Worm (Caenorhabditis elegans) whole organism, early embryonic: Measurements from ENCODE around the gene R74.7.

Experiments
- B0310.2 ChIP-seq: sonication (generic microtip); optimal IDR thresholded peaks from 2 replicates; lab custom pipeline; 2016; ENCODE audit warnings: mild to moderate bottlenecking, missing genetic modification characterization, missing compliant biosample characterization
- aly-1 ChIP-seq: sonication (generic microtip); optimal IDR thresholded peaks from 2 replicates; lab custom pipeline; 2016; ENCODE audit warnings: missing genetic modification characterization, missing compliant biosample characterization
- ama-1 ChIP-seq: fragments of 150-350 bp; optimal IDR thresholded peaks from 2 replicates; lab custom pipeline; 2014
- ceh-13 ChIP-seq: fragments of 200-800 bp; sonication (Bioruptor generic); optimal IDR thresholded peaks from 2 replicates; lab custom pipeline; 2018; ENCODE audit warnings: mild to moderate bottlenecking, missing genetic modification characterization, missing compliant biosample characterization
- flt-1 ChIP-seq: fragments of 200-800 bp; sonication (Bioruptor generic); IDR thresholded peaks from 2 replicates; pipeline ENCODE4 v1.3.6; 2022; ENCODE audit warnings: missing genetic modification characterization, missing compliant biosample characterization
- hmbx-1 ChIP-seq: sonication (generic microtip); optimal IDR thresholded peaks from 2 replicates; lab custom pipeline; 2016; ENCODE audit warnings: mild to moderate bottlenecking, missing genetic modification characterization, missing compliant biosample characterization
- hmg-4 ChIP-seq: fragments of 200-800 bp; sonication (Bioruptor generic); optimal IDR thresholded peaks from 2 replicates; lab custom pipeline; 2018; ENCODE audit warnings: mild to moderate bottlenecking, missing genetic modification characterization, missing compliant biosample characterization
- hnd-1 ChIP-seq: sonication (generic microtip); optimal IDR thresholded peaks from 2 replicates; lab custom pipeline; 2016; ENCODE audit warnings: missing genetic modification characterization, missing compliant biosample characterization
- pes-1 ChIP-seq: fragments of 200-800 bp; sonication (Bioruptor generic); IDR thresholded peaks from 2 replicates; pipeline ENCODE4 v1.3.6; 2022; ENCODE audit warnings: missing genetic modification reagents, missing genetic modification characterization, missing compliant biosample characterization
- tbx-11 ChIP-seq: fragments of 200-800 bp; sonication (Bioruptor generic); IDR thresholded peaks from 2 replicates; pipeline ENCODE4 v1.3.6; 2022; ENCODE audit warnings: missing genetic modification characterization, missing compliant biosample characterization

- TF ChIP-seq aly-1 (tag; lab: Kevin White, UChicago) = no peak
- no peak for TF ChIP-seq hmbx-1
- no peak for TF ChIP-seq B0310.2
- TF ChIP-seq ama-1 (lab: Kevin White, UChicago) = no peak
- TF ChIP-seq ceh-13 = no peak
- TF ChIP-seq tbx-11 (GFP tag; lab: Robert Waterston, UW) = no peak
- no peak for TF ChIP-seq pes-1 (GFP tag; lab: Robert Waterston, UW)
- no peak for TF ChIP-seq flt-1 (GFP tag; lab: Robert Waterston, UW)
- no peak for TF ChIP-seq hmg-4 (GFP tag; lab: Kevin White, UChicago)
- no peak for TF ChIP-seq hnd-1
These were observed 16.6 kb downstream of the R74.7 start for ce11 chrIII:4220864-4221263.
